Worm (Caenorhabditis elegans) whole organism, L3 larva: ENCODE results near the gene unc-18.

Experiments used
- egl-27 ChIP-seq: sonication (generic microtip); optimal IDR thresholded peaks from 4 replicates; lab custom pipeline; 2017; ENCODE audit warnings: missing biosample characterization, missing genetic modification reagents, missing genetic modification characterization
- eor-1 ChIP-seq, 2 experiments: fragments of 150-350 bp; optimal IDR thresholded peaks; 2 replicates each; lab custom pipeline; 2014 to 2018; ENCODE audit warnings: missing biosample characterization in 2 of 2, missing genetic modification characterization in 2 of 2
- fkh-10 ChIP-seq: sonication (generic microtip); optimal IDR thresholded peaks from 2 replicates; lab custom pipeline; 2017; ENCODE audit warnings: missing biosample characterization, missing genetic modification reagents, missing genetic modification characterization
- nhr-76 ChIP-seq: fragments of 150-350 bp; sonication (generic microtip); optimal IDR thresholded peaks from 5 replicates; lab custom pipeline; 2014; ENCODE audit warnings: missing biosample characterization, missing genetic modification characterization
- unc-39 ChIP-seq: sonication (generic microtip); optimal IDR thresholded peaks from 4 replicates; lab custom pipeline; 2017; ENCODE audit warnings: missing biosample characterization, missing genetic modification characterization
- zag-1 ChIP-seq: fragments of 150-350 bp; optimal IDR thresholded peaks from 2 replicates; lab custom pipeline; 2014; ENCODE audit warnings: missing biosample characterization, missing genetic modification characterization

- TF ChIP-seq fkh-10 (GFP tag; lab: Kevin White, UChicago) = no peak
- no peak for TF ChIP-seq zag-1 (tag; lab: Kevin White, UChicago)
- TF ChIP-seq eor-1 (tag; optimal IDR thresholded peaks at IDR 0.05; lab: Kevin White, UChicago) = no peak
- TF ChIP-seq egl-27 (tag; lab: Kevin White, UChicago) = no peak
- no peak for TF ChIP-seq unc-39 (tag; lab: Kevin White, UChicago)
- no peak for TF ChIP-seq nhr-76 (tag; lab: Kevin White, UChicago)
Measured at ce11 chrX:7710187-7710586, 27.5 kb downstream of the unc-18 start.
